Fruit fly (Drosophila melanogaster) whole organism, embryonic: ENCODE measurements around the gene spas.

Experiments
- ATbp ChIP-seq: fragments of 200-800 bp; sonication (Bioruptor generic); optimal IDR thresholded peaks from 2 replicates; lab custom pipeline; 2017; ENCODE audit warnings: missing biosample characterization, mild to moderate bottlenecking, missing genetic modification characterization, missing genetic modification reagents
- CG10209 ChIP-seq: fragments of 200-800 bp; sonication (Bioruptor generic); optimal IDR thresholded peaks from 3 replicates; lab custom pipeline; 2017; ENCODE audit warnings: missing biosample characterization, mild to moderate bottlenecking, missing genetic modification characterization, missing genetic modification reagents
- CG1024 ChIP-seq: fragments of 200-800 bp; sonication (Bioruptor generic); IDR thresholded peaks from 2 replicates; pipeline ENCODE4 v1.3.6; 2022; ENCODE audit warnings: missing biosample characterization, missing genetic modification characterization
- CG10366 ChIP-seq: fragments of 200-800 bp; sonication (Bioruptor generic); IDR thresholded peaks from 2 replicates; pipeline ENCODE4 v1.3.6; 2022; ENCODE audit warnings: missing biosample characterization, missing genetic modification characterization
- CG10654 ChIP-seq: fragments of 200-800 bp; sonication (Bioruptor generic); optimal IDR thresholded peaks from 2 replicates; lab custom pipeline; 2016; ENCODE audit warnings: missing biosample characterization, missing genetic modification characterization
- CG11456 ChIP-seq: fragments of 200-800 bp; sonication (Bioruptor generic); IDR thresholded peaks from 3 replicates; pipeline ENCODE4 v1.3.6; 2022; ENCODE audit warnings: missing biosample characterization, missing genetic modification characterization
- CG12071 ChIP-seq: fragments of 200-800 bp; sonication (Bioruptor generic); optimal IDR thresholded peaks from 3 replicates; lab custom pipeline; 2018; ENCODE audit warnings: missing biosample characterization, mild to moderate bottlenecking, missing genetic modification characterization
- CG12219 ChIP-seq: fragments of 200-800 bp; sonication (Bioruptor generic); optimal IDR thresholded peaks from 3 replicates; lab custom pipeline; 2018; ENCODE audit warnings: missing biosample characterization, mild to moderate bottlenecking, missing genetic modification characterization
- CG12769 ChIP-seq: fragments of 200-800 bp; sonication (Bioruptor generic); optimal IDR thresholded peaks from 2 replicates; lab custom pipeline; 2019; ENCODE audit warnings: missing biosample characterization, mild to moderate bottlenecking, missing genetic modification characterization, moderate library complexity
- CG15269 ChIP-seq: fragments of 200-800 bp; sonication (Bioruptor generic); optimal IDR thresholded peaks from 2 replicates; lab custom pipeline; 2018; ENCODE audit warnings: missing biosample characterization, mild to moderate bottlenecking, missing genetic modification characterization, moderate library complexity
- CG15601 ChIP-seq: fragments of 200-800 bp; sonication (Bioruptor generic); optimal IDR thresholded peaks from 3 replicates; lab custom pipeline; 2019; ENCODE audit warnings: missing biosample characterization, mild to moderate bottlenecking, missing genetic modification characterization, moderate library complexity
- CG18011 ChIP-seq: fragments of 200-800 bp; sonication (Bioruptor generic); optimal IDR thresholded peaks from 2 replicates; lab custom pipeline; 2017; ENCODE audit warnings: missing biosample characterization, missing genetic modification characterization, mild to moderate bottlenecking, moderate library complexity, missing genotype
- CG31441 ChIP-seq: fragments of 200-800 bp; sonication (Bioruptor generic); IDR thresholded peaks from 2 replicates; pipeline ENCODE4 v1.3.6; 2022; ENCODE audit warnings: missing biosample characterization, missing genetic modification characterization
- CG32772 ChIP-seq: fragments of 200-800 bp; sonication (Bioruptor generic); IDR thresholded peaks from 2 replicates; pipeline ENCODE4 v1.3.6; 2022; ENCODE audit warnings: missing biosample characterization, missing genetic modification characterization
- CG3995 ChIP-seq: fragments of 200-800 bp; sonication (Bioruptor generic); optimal IDR thresholded peaks from 3 replicates; lab custom pipeline; 2016; ENCODE audit warnings: missing biosample characterization, missing genetic modification characterization
- CG6254 ChIP-seq: fragments of 200-800 bp; sonication (Bioruptor generic); optimal IDR thresholded peaks from 3 replicates; lab custom pipeline; 2017; ENCODE audit warnings: mild to moderate bottlenecking, missing biosample characterization, missing genetic modification reagents, missing genetic modification characterization
- CG7786 ChIP-seq: fragments of 200-800 bp; sonication (Bioruptor generic); optimal IDR thresholded peaks from 2 replicates; lab custom pipeline; 2016; ENCODE audit warnings: missing biosample characterization, missing genetic modification characterization
- CG9876 ChIP-seq: fragments of 200-800 bp; sonication (Bioruptor generic); optimal IDR thresholded peaks from 2 replicates; lab custom pipeline; 2016; ENCODE audit warnings: missing biosample characterization, missing genetic modification characterization
- Chrac-16 ChIP-seq: fragments of 200-800 bp; sonication (Bioruptor generic); optimal IDR thresholded peaks from 3 replicates; lab custom pipeline; 2016; ENCODE audit warnings: missing biosample characterization, missing genetic modification characterization
- CkIIα-i1 ChIP-seq: fragments of 200-800 bp; sonication (Bioruptor generic); IDR thresholded peaks from 2 replicates; pipeline ENCODE4 v1.3.6; 2022; ENCODE audit warnings: missing biosample characterization, missing genetic modification characterization
- Dip3 ChIP-seq: fragments of 200-800 bp; sonication (Bioruptor generic); optimal IDR thresholded peaks from 3 replicates; lab custom pipeline; 2016; ENCODE audit warnings: missing biosample characterization, missing genetic modification characterization
- HHEX ChIP-seq: fragments of 200-800 bp; sonication (Bioruptor generic); optimal IDR thresholded peaks from 3 replicates; lab custom pipeline; 2017; ENCODE audit warnings: missing biosample characterization, mild to moderate bottlenecking, missing genetic modification characterization, missing genetic modification reagents
- Hr51 ChIP-seq, 2 experiments: fragments of 200-800 bp; sonication (Bioruptor generic); optimal IDR thresholded peaks; 2 replicates in 1 of 2; 3 replicates in 1 of 2; lab custom pipeline; 2016 to 2018; ENCODE audit warnings: missing biosample characterization in 2 of 2, missing genetic modification characterization in 2 of 2, mild to moderate bottlenecking in 1 of 2, moderate library complexity in 1 of 2
- Hr78 ChIP-seq, 2 experiments: fragments of 200-800 bp in 1 of 2; fragments of >200 bp in 1 of 2; sonication (Bioruptor generic) in 1 of 2; optimal IDR thresholded peaks; 2 replicates each; lab custom pipeline; 2017 to 2019; ENCODE audit warnings: missing biosample characterization in 2 of 2, missing genetic modification characterization in 2 of 2, mild to moderate bottlenecking in 1 of 2, moderate library complexity in 1 of 2
- Mes4 ChIP-seq: fragments of 200-800 bp; sonication (Bioruptor generic); optimal IDR thresholded peaks from 2 replicates; lab custom pipeline; 2016; ENCODE audit warnings: missing biosample characterization, missing genetic modification characterization
- NK7.1 ChIP-seq: fragments of 200-800 bp; sonication (Bioruptor generic); optimal IDR thresholded peaks from 3 replicates; lab custom pipeline; 2016; ENCODE audit warnings: missing biosample characterization, missing genetic modification characterization
- Oaz ChIP-seq: fragments of 200-800 bp; sonication (Bioruptor generic); IDR thresholded peaks from 2 replicates; pipeline ENCODE4 v1.3.6; 2022; ENCODE audit warnings: missing biosample characterization, missing genetic modification characterization
- Opbp ChIP-seq: fragments of 200-800 bp; sonication (Bioruptor generic); IDR thresholded peaks from 3 replicates; pipeline ENCODE4 v1.3.6; 2022; ENCODE audit warnings: missing biosample characterization, missing genetic modification characterization; ENCODE audit not compliant: partially characterized antibody
- Pdp1 ChIP-seq, 2 experiments: fragments of 200-800 bp; sonication (Bioruptor generic); optimal IDR thresholded peaks; 3 replicates each; lab custom pipeline; 2016; ENCODE audit warnings: missing biosample characterization in 2 of 2, missing genetic modification characterization in 2 of 2, mild to moderate bottlenecking in 1 of 2, moderate library complexity in 1 of 2
- Rfx ChIP-seq: fragments of 200-800 bp; sonication (Bioruptor generic); IDR thresholded peaks from 2 replicates; pipeline ENCODE4 v1.3.6; 2022; ENCODE audit warnings: missing biosample characterization, missing genetic modification characterization
- Tbp ChIP-seq: fragments of >200 bp; optimal IDR thresholded peaks from 2 replicates; lab custom pipeline; 2018; ENCODE audit warnings: missing biosample characterization, missing genetic modification characterization
- bigmax ChIP-seq: fragments of 200-800 bp; sonication (Bioruptor generic); optimal IDR thresholded peaks from 2 replicates; lab custom pipeline; 2018; ENCODE audit warnings: missing biosample characterization, mild to moderate bottlenecking, missing genetic modification characterization
- chif ChIP-seq, 2 experiments: fragments of 200-800 bp; sonication (Bioruptor generic); optimal IDR thresholded peaks; 3 replicates each; lab custom pipeline; 2016; ENCODE audit warnings: missing biosample characterization in 2 of 2, missing genetic modification characterization in 2 of 2
- dmrt11E ChIP-seq: fragments of 200-800 bp; sonication (Bioruptor generic); optimal IDR thresholded peaks from 3 replicates; lab custom pipeline; 2018; ENCODE audit warnings: missing biosample characterization, mild to moderate bottlenecking, missing genetic modification characterization, moderate library complexity
- ftz-f1 ChIP-seq: fragments of 200-800 bp; sonication (Bioruptor generic); optimal IDR thresholded peaks from 2 replicates; lab custom pipeline; 2016; ENCODE audit warnings: missing biosample characterization, missing genetic modification characterization
- gem ChIP-seq: fragments of 200-800 bp; sonication (Bioruptor generic); optimal IDR thresholded peaks from 2 replicates; lab custom pipeline; 2019; ENCODE audit warnings: missing biosample characterization, mild to moderate bottlenecking, missing genetic modification characterization, moderate library complexity
- ham ChIP-seq: fragments of 200-800 bp; sonication (Bioruptor generic); IDR thresholded peaks from 2 replicates; pipeline ENCODE4 v1.3.6; 2022; ENCODE audit warnings: missing biosample characterization, missing genetic modification characterization
- hth ChIP-seq: fragments of >200 bp; optimal IDR thresholded peaks from 2 replicates; lab custom pipeline; 2017; ENCODE audit warnings: inconsistent platforms
- otp ChIP-seq: fragments of 200-800 bp; sonication (Bioruptor generic); IDR thresholded peaks from 3 replicates; pipeline ENCODE4, ENCODE4 v1.3.6; 2022; ENCODE audit warnings: missing biosample characterization, missing genetic modification characterization
- pnt ChIP-seq: fragments of 200-800 bp; sonication (Bioruptor generic); optimal IDR thresholded peaks from 3 replicates; lab custom pipeline; 2016; ENCODE audit warnings: missing biosample characterization, missing genetic modification characterization
- prd ChIP-seq, 3 experiments: fragments of >200 bp in 2 of 3; fragments of 200-800 bp in 1 of 3; sonication (Bioruptor generic) in 1 of 3; optimal IDR thresholded peaks in 2 of 3; IDR thresholded peaks in 1 of 3; 2 replicates in 2 of 3; 3 replicates in 1 of 3; pipeline versions ENCODE4 v1.3.6 to Lab custom; 2017 to 2022; ENCODE audit warnings: missing biosample characterization in 1 of 3, missing genetic modification characterization in 1 of 3
- schlank ChIP-seq: fragments of 200-800 bp; sonication (Bioruptor generic); optimal IDR thresholded peaks from 2 replicates; lab custom pipeline; 2018; ENCODE audit warnings: missing biosample characterization, mild to moderate bottlenecking, missing genetic modification characterization
- sens-2 ChIP-seq: fragments of 200-800 bp; sonication (Bioruptor generic); IDR thresholded peaks from 2 replicates; pipeline ENCODE4 v1.3.6; 2022; ENCODE audit warnings: missing biosample characterization, missing genetic modification characterization
- slbo ChIP-seq: fragments of 200-800 bp; sonication (Bioruptor generic); IDR thresholded peaks from 2 replicates; pipeline ENCODE4 v1.3.6; 2022; ENCODE audit warnings: missing biosample characterization, missing genetic modification characterization
- tgo ChIP-seq: fragments of 200-800 bp; sonication (Bioruptor generic); IDR thresholded peaks from 3 replicates; pipeline ENCODE4 v1.3.6; 2022; ENCODE audit warnings: missing biosample characterization, missing genetic modification characterization
- toy ChIP-seq: fragments of 200-800 bp; sonication (Bioruptor generic); IDR thresholded peaks from 2 replicates; pipeline ENCODE4 v1.3.6; 2022; ENCODE audit warnings: missing biosample characterization, missing genetic modification characterization
- vvl ChIP-seq: fragments of 200-800 bp; sonication (Bioruptor generic); IDR thresholded peaks from 2 replicates; pipeline ENCODE4 v1.3.6; 2022; ENCODE audit warnings: missing biosample characterization, missing genetic modification characterization
- yki ChIP-seq: fragments of >200 bp; optimal IDR thresholded peaks from 3 replicates; lab custom pipeline; 2018
- zen2 ChIP-seq: fragments of 200-800 bp; sonication (Bioruptor generic); IDR thresholded peaks from 3 replicates; pipeline ENCODE4 v1.3.6; 2022; ENCODE audit warnings: missing biosample characterization, missing genetic modification characterization; ENCODE audit not compliant: partially characterized antibody

The spas gene

dm6 chr3R:24025715-24026467 lies 12.1 kb upstream of the spas start (continued):
- TF ChIP-seq ftz-f1 (no peak), chif (GFP tag; optimal IDR thresholded peaks at IDR 0.05; lab: Kevin White, UChicago) (peak in 1 of 2 experiments; percentile 51), Tbp (no peak), Rfx (GFP tag; lab: Robert Waterston, UW) (peak; percentile 54), CG18011 (GFP tag; lab: Kevin White, UChicago) (no peak), Hr51 (GFP tag; optimal IDR thresholded peaks at IDR 0.05; lab: Kevin White, UChicago) (peak in 1 of 2 experiments; percentile 62), CkIIα-i1 (GFP tag; lab: Robert Waterston, UW) (no peak), otp (GFP tag; lab: Robert Waterston, UW) (no peak), bigmax (GFP tag; lab: Kevin White, UChicago) (no peak), CG31441 (peak; percentile 51), CG10654 (GFP tag; lab: Kevin White, UChicago) (peak; percentile 10), HHEX (GFP tag; lab: Kevin White, UChicago) (peak; percentile 10), dmrt11E (tag; lab: Kevin White, UChicago) (peak; percentile 26), ATbp (peak; percentile 7), CG10209 (GFP tag; lab: Kevin White, UChicago) (peak; percentile 36), Pdp1 (GFP tag; optimal IDR thresholded peaks at IDR 0.05; lab: Kevin White, UChicago) (peak in 1 of 2 experiments; percentile 51), CG12071 (no peak), Oaz (GFP tag; lab: Robert Waterston, UW) (no peak), CG15269 (tag; lab: Kevin White, UChicago) (peak; percentile 28), yki (no peak), ham (no peak), Mes4 (GFP tag; lab: Kevin White, UChicago) (no peak), vvl (GFP tag; lab: Robert Waterston, UW) (peak; percentile 58), prd (optimal IDR thresholded peaks at IDR 0.05; lab: Kevin White, UChicago) (no peak), prd (GFP tag; IDR thresholded peaks at IDR 0.05; lab: Robert Waterston, UW) (peak; percentile 49; the same call in 2 of the 3 replicates), CG15601 (tag; lab: Kevin White, UChicago) (no peak), hth (lab: Kevin White, UChicago) (no peak), Opbp (no peak), slbo (GFP tag; lab: Robert Waterston, UW) (0 out of 2 replicates have a peak, but pooled peaks have one; percentile 24), CG3995 (GFP tag; lab: Kevin White, UChicago) (no peak), CG12769 (peak; percentile 36), schlank (no peak), toy (no peak), CG10366 (GFP tag; lab: Robert Waterston, UW) (peak; percentile 19; the same call in 1 of the 2 replicates), pnt (GFP tag; lab: Kevin White, UChicago) (peak; percentile 9), sens-2 (no peak), Chrac-16 (GFP tag; lab: Kevin White, UChicago) (peak; percentile 18), gem (tag; lab: Kevin White, UChicago) (peak; percentile 58), zen2 (GFP tag; lab: Robert Waterston, UW) (no peak), tgo (GFP tag; lab: Robert Waterston, UW) (peak; percentile 54), Hr78 (GFP tag; optimal IDR thresholded peaks at IDR 0.05; lab: Kevin White, UChicago) (peak in 1 of 2 experiments; percentile 59), CG7786 (peak; percentile 23), Dip3 (no peak), CG12219 (GFP tag; lab: Kevin White, UChicago) (peak; percentile 13), CG11456 (GFP tag; lab: Robert Waterston, UW) (no peak), CG32772 (GFP tag; lab: Robert Waterston, UW) (peak; percentile 38; the same call in 1 of the 2 replicates), CG1024 (GFP tag; lab: Robert Waterston, UW) (no peak), CG6254 (GFP tag; lab: Kevin White, UChicago) (no peak), CG9876 (GFP tag; lab: Kevin White, UChicago) (no peak), NK7.1 (GFP tag; lab: Kevin White, UChicago) (peak; percentile 17)
